Fruit fly (Drosophila melanogaster) whole organism, prepupa: ENCODE results near the gene CG6770.

Experiments
- Blimp-1 ChIP-seq: fragments of 200-800 bp; sonication (Bioruptor generic); optimal IDR thresholded peaks from 3 replicates; lab custom pipeline; 2017; ENCODE audit warnings: missing biosample characterization, missing genetic modification characterization, mild to moderate bottlenecking, moderate library complexity, missing genetic modification reagents
- CG11294 ChIP-seq: fragments of 200-800 bp; sonication (Bioruptor generic); IDR thresholded peaks from 2 replicates; pipeline ENCODE4 v1.3.6; 2022; ENCODE audit warnings: missing biosample characterization, missing genetic modification characterization
- CG16779 ChIP-seq: fragments of 200-800 bp; sonication (Bioruptor generic); optimal IDR thresholded peaks from 3 replicates; lab custom pipeline; 2017; ENCODE audit warnings: missing biosample characterization, mild to moderate bottlenecking, missing genetic modification characterization
- CG31627 ChIP-seq: fragments of 200-800 bp; sonication (Bioruptor generic); optimal IDR thresholded peaks from 3 replicates; lab custom pipeline; 2016; ENCODE audit warnings: missing biosample characterization, missing genetic modification characterization
- CG6276 ChIP-seq: fragments of 200-800 bp; sonication (Bioruptor generic); optimal IDR thresholded peaks from 2 replicates; lab custom pipeline; 2017; ENCODE audit warnings: missing biosample characterization, mild to moderate bottlenecking, missing genetic modification characterization
- Ets21C ChIP-seq: fragments of 200-800 bp; sonication (Bioruptor generic); optimal IDR thresholded peaks from 3 replicates; lab custom pipeline; 2016; ENCODE audit warnings: missing biosample characterization, missing genetic modification characterization
- Smox ChIP-seq: fragments of 200-800 bp; sonication (Bioruptor generic); optimal IDR thresholded peaks from 3 replicates; lab custom pipeline; 2016; ENCODE audit warnings: missing biosample characterization, missing genetic modification characterization
- Sox102F ChIP-seq: fragments of 200-800 bp; sonication (Bioruptor generic); optimal IDR thresholded peaks from 2 replicates; lab custom pipeline; 2016; ENCODE audit warnings: missing biosample characterization, mild to moderate bottlenecking, missing genetic modification characterization
- cyc ChIP-seq: fragments of 200-800 bp; sonication (Bioruptor generic); optimal IDR thresholded peaks from 3 replicates; lab custom pipeline; 2016; ENCODE audit warnings: missing biosample characterization, missing genetic modification characterization
- dsx ChIP-seq: fragments of 200-800 bp; optimal IDR thresholded peaks from 3 replicates; lab custom pipeline; 2019; ENCODE audit warnings: missing biosample characterization, mild to moderate bottlenecking, missing genetic modification characterization, moderate library complexity; ENCODE audit not compliant: poor library complexity, severe bottlenecking
- esn ChIP-seq: fragments of 200-800 bp; sonication (Bioruptor generic); optimal IDR thresholded peaks from 2 replicates; lab custom pipeline; 2016; ENCODE audit warnings: missing biosample characterization, mild to moderate bottlenecking, missing genetic modification characterization, moderate library complexity
- net ChIP-seq: fragments of 200-800 bp; sonication (Bioruptor generic); optimal IDR thresholded peaks from 3 replicates; lab custom pipeline; 2016; ENCODE audit warnings: missing biosample characterization, missing genetic modification characterization
- salr ChIP-seq, 2 experiments: fragments of 200-800 bp; sonication (Bioruptor generic); optimal IDR thresholded peaks; 3 replicates each; lab custom pipeline; 2016 to 2018; ENCODE audit warnings: missing biosample characterization in 2 of 2, missing genetic modification characterization in 2 of 2, mild to moderate bottlenecking in 1 of 2

DNA sequence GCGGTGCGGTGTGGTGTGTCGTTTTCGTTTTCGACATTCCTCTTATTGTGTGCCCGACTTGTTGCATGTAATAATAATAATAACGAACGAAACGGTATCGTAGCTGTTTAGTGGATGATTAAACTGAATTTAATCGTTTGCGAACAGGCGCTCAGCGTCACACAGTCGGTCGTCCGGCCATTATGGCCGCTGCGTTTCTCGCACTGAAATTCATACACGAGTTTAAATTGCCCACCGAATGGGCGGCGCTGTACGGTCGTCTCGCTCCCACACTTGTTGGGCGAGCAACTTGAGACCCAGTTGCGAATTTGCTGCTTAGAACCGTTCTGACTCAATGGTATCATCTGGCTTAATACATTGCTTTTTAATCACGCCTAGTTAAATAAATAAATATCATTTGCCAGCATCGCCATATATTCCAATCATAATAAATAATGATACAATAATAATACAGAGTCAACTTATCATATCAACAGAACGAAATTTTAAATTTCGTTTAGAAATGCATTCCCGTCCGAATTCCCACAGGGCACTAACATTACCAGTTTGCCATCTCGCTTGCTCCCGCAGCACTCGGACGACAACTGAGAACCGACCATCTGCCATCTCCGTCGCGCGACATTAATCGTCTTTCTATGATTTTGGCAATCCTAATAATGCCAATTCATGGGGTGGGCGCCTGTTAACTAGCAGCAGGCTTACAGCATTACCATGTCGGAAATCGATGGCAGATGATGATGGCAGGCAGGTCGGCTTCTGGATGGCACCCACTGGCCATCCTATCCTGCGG lies 34.8 kb downstream of the CG6770 start:
- peak; percentile 93 for TF ChIP-seq esn
- TF ChIP-seq Sox102F (GFP tag; lab: Kevin White, UChicago), result peak; percentile 86
- TF ChIP-seq CG6276 (GFP tag; lab: Kevin White, UChicago), result peak; percentile 95
- peak; percentile 84 for TF ChIP-seq cyc (GFP tag; lab: Kevin White, UChicago)
- TF ChIP-seq CG31627 (GFP tag; lab: Kevin White, UChicago), result peak; percentile 88
- peak; percentile 90 for TF ChIP-seq Smox (GFP tag; lab: Kevin White, UChicago)
- no peak for TF ChIP-seq CG11294 (GFP tag; lab: Robert Waterston, UW)
- TF ChIP-seq Blimp-1 (GFP tag; lab: Kevin White, UChicago), result peak; percentile 79
- peak; percentile 55 to 89 for TF ChIP-seq salr (GFP tag; optimal IDR thresholded peaks at IDR 0.05; lab: Kevin White, UChicago)
- peak; percentile 93 for TF ChIP-seq CG16779 (tag; lab: Kevin White, UChicago)
- peak; percentile 83 for TF ChIP-seq net (GFP tag; lab: Kevin White, UChicago)
- TF ChIP-seq Ets21C (GFP tag; lab: Kevin White, UChicago), result peak; percentile 71
- no peak for TF ChIP-seq dsx (GFP tag; lab: Kevin White, UChicago)
